Fruit fly (Drosophila melanogaster) whole organism, embryonic: Measurements from ENCODE around the gene CG13921.
A peak's percentile ranks its signal among the peaks of the same experiment; 100 is the strongest.

Experiments used
- CG10366 ChIP-seq: fragments of 200-800 bp; sonication (Bioruptor generic); IDR thresholded peaks from 2 replicates; pipeline ENCODE4 v1.3.6; 2022; ENCODE audit warnings: missing biosample characterization, missing genetic modification characterization
- CG14014 ChIP-seq: fragments of 200-800 bp; sonication (Bioruptor generic); IDR thresholded peaks from 2 replicates; pipeline ENCODE4 v1.3.6; 2022; ENCODE audit warnings: missing biosample characterization, missing genetic modification characterization
- CG14860 ChIP-seq: fragments of 200-800 bp; sonication (Bioruptor generic); IDR thresholded peaks from 3 replicates; pipeline ENCODE4 v1.3.6; 2022; ENCODE audit warnings: missing biosample characterization, missing genetic modification characterization; ENCODE audit not compliant: partially characterized antibody
- CG2712 ChIP-seq: fragments of 200-800 bp; optimal IDR thresholded peaks from 3 replicates; lab custom pipeline; 2019; ENCODE audit warnings: missing biosample characterization, mild to moderate bottlenecking, missing genetic modification characterization, moderate library complexity
- CG30403 ChIP-seq: fragments of 200-800 bp; sonication (Bioruptor generic); optimal IDR thresholded peaks from 3 replicates; lab custom pipeline; 2016; ENCODE audit warnings: missing biosample characterization, missing genetic modification characterization
- CG31365 ChIP-seq: fragments of 200-800 bp; sonication (Bioruptor generic); optimal IDR thresholded peaks from 2 replicates; lab custom pipeline; 2018; ENCODE audit warnings: missing biosample characterization, mild to moderate bottlenecking, missing genetic modification characterization
- CG4282 ChIP-seq: fragments of 200-800 bp; sonication (Bioruptor generic); optimal IDR thresholded peaks from 2 replicates; lab custom pipeline; 2016; ENCODE audit warnings: missing biosample characterization, missing genetic modification characterization
- CG5245 ChIP-seq: fragments of 200-800 bp; sonication (Bioruptor generic); optimal IDR thresholded peaks from 3 replicates; lab custom pipeline; 2016; ENCODE audit warnings: missing biosample characterization, missing genetic modification characterization
- CG6254 ChIP-seq: fragments of 200-800 bp; sonication (Bioruptor generic); optimal IDR thresholded peaks from 3 replicates; lab custom pipeline; 2017; ENCODE audit warnings: mild to moderate bottlenecking, missing biosample characterization, missing genetic modification reagents, missing genetic modification characterization
- CG7556 ChIP-seq: fragments of 200-800 bp; sonication (Bioruptor generic); optimal IDR thresholded peaks from 2 replicates; lab custom pipeline; 2017; ENCODE audit warnings: missing biosample characterization, mild to moderate bottlenecking, missing genetic modification characterization
- CG7745 ChIP-seq: fragments of 200-800 bp; sonication (Bioruptor generic); optimal IDR thresholded peaks from 2 replicates; lab custom pipeline; 2018; ENCODE audit warnings: missing biosample characterization, mild to moderate bottlenecking, missing genetic modification characterization, moderate library complexity
- CG7963 ChIP-seq: fragments of 200-800 bp; sonication (Bioruptor generic); IDR thresholded peaks from 3 replicates; pipeline ENCODE4 v1.3.6; 2022; ENCODE audit warnings: missing biosample characterization, missing genetic modification characterization; ENCODE audit not compliant: partially characterized antibody
- CG8290 ChIP-seq, 3 experiments: fragments of 200-800 bp; sonication (Bioruptor generic); optimal IDR thresholded peaks; 2 replicates each; lab custom pipeline; 2016 to 2019; ENCODE audit warnings: missing biosample characterization in 3 of 3, missing genetic modification characterization in 3 of 3, mild to moderate bottlenecking in 2 of 3, moderate library complexity in 1 of 3
- CG8478 ChIP-seq: fragments of >200 bp; optimal IDR thresholded peaks from 2 replicates; lab custom pipeline; 2018
- Dbx ChIP-seq: fragments of 200-800 bp; sonication (Bioruptor generic); IDR thresholded peaks from 3 replicates; pipeline ENCODE4 v1.3.6; 2022; ENCODE audit warnings: missing biosample characterization, missing genetic modification characterization
- Deaf1 ChIP-seq: fragments of 200-800 bp; optimal IDR thresholded peaks from 3 replicates; lab custom pipeline; 2019; ENCODE audit warnings: missing biosample characterization, mild to moderate bottlenecking, missing genetic modification characterization, moderate library complexity
- Dll ChIP-seq: fragments of 200-800 bp; sonication (Bioruptor generic); IDR thresholded peaks from 4 replicates; pipeline ENCODE4 v1.3.6; 2022; ENCODE audit warnings: missing biosample characterization, missing genetic modification characterization; ENCODE audit not compliant: partially characterized antibody
- Doc3 ChIP-seq: fragments of 200-800 bp; sonication (Bioruptor generic); IDR thresholded peaks from 3 replicates; pipeline ENCODE4 v1.3.6; 2022; ENCODE audit warnings: missing biosample characterization, missing genetic modification characterization; ENCODE audit not compliant: partially characterized antibody
- Fer2 ChIP-seq: fragments of 200-800 bp; sonication (Bioruptor generic); optimal IDR thresholded peaks from 2 replicates; lab custom pipeline; 2018; ENCODE audit warnings: missing biosample characterization, mild to moderate bottlenecking, missing genetic modification characterization, moderate library complexity
- HLH4C ChIP-seq: fragments of 200-800 bp; sonication (Bioruptor generic); IDR thresholded peaks from 3 replicates; pipeline ENCODE4 v1.3.6; 2022; ENCODE audit warnings: missing biosample characterization, missing genetic modification characterization; ENCODE audit not compliant: partially characterized antibody
- HmgZ ChIP-seq: fragments of 200-800 bp; sonication (Bioruptor generic); optimal IDR thresholded peaks from 2 replicates; lab custom pipeline; 2018; ENCODE audit warnings: missing biosample characterization, mild to moderate bottlenecking, missing genetic modification characterization
- Hmr ChIP-seq: fragments of 200-800 bp; sonication (Bioruptor generic); optimal IDR thresholded peaks from 3 replicates; lab custom pipeline; 2017; ENCODE audit warnings: mild to moderate bottlenecking, missing biosample characterization, missing genetic modification reagents, missing genetic modification characterization
- Hr3 ChIP-seq: fragments of 200-800 bp; sonication (Bioruptor generic); optimal IDR thresholded peaks from 3 replicates; lab custom pipeline; 2016; ENCODE audit warnings: missing biosample characterization, missing genetic modification characterization
- Hr78 ChIP-seq, 2 experiments: fragments of 200-800 bp in 1 of 2; fragments of >200 bp in 1 of 2; sonication (Bioruptor generic) in 1 of 2; optimal IDR thresholded peaks; 2 replicates each; lab custom pipeline; 2017 to 2019; ENCODE audit warnings: missing biosample characterization in 2 of 2, missing genetic modification characterization in 2 of 2, mild to moderate bottlenecking in 1 of 2, moderate library complexity in 1 of 2
- MTF-1 ChIP-seq: fragments of 200-800 bp; sonication (Bioruptor generic); optimal IDR thresholded peaks from 2 replicates; lab custom pipeline; 2018; ENCODE audit warnings: missing biosample characterization, mild to moderate bottlenecking, missing genetic modification characterization, borderline replicate concordance
- Mes4 ChIP-seq: fragments of 200-800 bp; sonication (Bioruptor generic); optimal IDR thresholded peaks from 2 replicates; lab custom pipeline; 2016; ENCODE audit warnings: missing biosample characterization, missing genetic modification characterization
- Myb ChIP-seq: fragments of 200-800 bp; sonication (Bioruptor generic); optimal IDR thresholded peaks from 2 replicates; lab custom pipeline; 2016; ENCODE audit warnings: missing biosample characterization, missing genetic modification characterization
- Nf-YA ChIP-seq: fragments of 200-800 bp; sonication (Bioruptor generic); IDR thresholded peaks from 2 replicates; pipeline ENCODE4 v1.3.6; 2022; ENCODE audit warnings: missing biosample characterization, missing genetic modification characterization
- Nf-YB ChIP-seq: fragments of 200-800 bp; sonication (Bioruptor generic); optimal IDR thresholded peaks from 3 replicates; lab custom pipeline; 2019; ENCODE audit warnings: missing biosample characterization, mild to moderate bottlenecking, missing genetic modification characterization, moderate library complexity
- Pdp1 ChIP-seq, 2 experiments: fragments of 200-800 bp; sonication (Bioruptor generic); optimal IDR thresholded peaks; 3 replicates each; lab custom pipeline; 2016; ENCODE audit warnings: missing biosample characterization in 2 of 2, missing genetic modification characterization in 2 of 2, mild to moderate bottlenecking in 1 of 2, moderate library complexity in 1 of 2
- Rfx ChIP-seq: fragments of 200-800 bp; sonication (Bioruptor generic); IDR thresholded peaks from 2 replicates; pipeline ENCODE4 v1.3.6; 2022; ENCODE audit warnings: missing biosample characterization, missing genetic modification characterization
- Six4 ChIP-seq: fragments of 200-800 bp; sonication (Bioruptor generic); optimal IDR thresholded peaks from 2 replicates; lab custom pipeline; 2016; ENCODE audit warnings: missing biosample characterization, missing genetic modification characterization
- Stat92E ChIP-seq, 3 experiments: fragments of >200 bp in 2 of 3; fragments of 200-800 bp in 1 of 3; sonication (Bioruptor generic) in 1 of 3; optimal IDR thresholded peaks; 2 replicates each; lab custom pipeline; 2017 to 2019; ENCODE audit warnings: missing biosample characterization in 3 of 3, missing genetic modification characterization in 3 of 3, mild to moderate bottlenecking in 1 of 3, moderate library complexity in 1 of 3
- al ChIP-seq: fragments of 200-800 bp; sonication (Bioruptor generic); IDR thresholded peaks from 2 replicates; pipeline ENCODE4 v1.3.6; 2022; ENCODE audit warnings: missing biosample characterization, missing genetic modification characterization
- bcd ChIP-seq: fragments of 200-800 bp; sonication (Bioruptor generic); optimal IDR thresholded peaks from 2 replicates; lab custom pipeline; 2017; ENCODE audit warnings: missing biosample characterization, mild to moderate bottlenecking, missing genetic modification characterization
- bigmax ChIP-seq: fragments of 200-800 bp; sonication (Bioruptor generic); optimal IDR thresholded peaks from 2 replicates; lab custom pipeline; 2018; ENCODE audit warnings: missing biosample characterization, mild to moderate bottlenecking, missing genetic modification characterization
- chif ChIP-seq, 2 experiments: fragments of 200-800 bp; sonication (Bioruptor generic); optimal IDR thresholded peaks; 3 replicates each; lab custom pipeline; 2016; ENCODE audit warnings: missing biosample characterization in 2 of 2, missing genetic modification characterization in 2 of 2
- chinmo ChIP-seq: fragments of 200-800 bp; sonication (Bioruptor generic); IDR thresholded peaks from 4 replicates; pipeline ENCODE4 v1.3.6; 2022; ENCODE audit warnings: missing biosample characterization, missing genetic modification characterization; ENCODE audit not compliant: partially characterized antibody
- crp ChIP-seq, 2 experiments: fragments of 200-800 bp; sonication (Bioruptor generic); optimal IDR thresholded peaks; 2 replicates in 1 of 2; 3 replicates in 1 of 2; lab custom pipeline; 2017; ENCODE audit warnings: missing biosample characterization in 2 of 2, missing genetic modification characterization in 2 of 2, mild to moderate bottlenecking in 1 of 2, moderate library complexity in 1 of 2
- gcm ChIP-seq: fragments of 200-800 bp; sonication (Bioruptor generic); optimal IDR thresholded peaks from 2 replicates; lab custom pipeline; 2019; ENCODE audit warnings: missing biosample characterization, mild to moderate bottlenecking, missing genetic modification characterization, moderate library complexity
- gro ChIP-seq: fragments of 200-800 bp; sonication (Bioruptor generic); optimal IDR thresholded peaks from 2 replicates; lab custom pipeline; 2016; ENCODE audit warnings: missing biosample characterization, missing genetic modification characterization
- kni ChIP-seq: fragments of 200-800 bp; sonication (Bioruptor generic); optimal IDR thresholded peaks from 3 replicates; lab custom pipeline; 2017; ENCODE audit warnings: mild to moderate bottlenecking, missing biosample characterization, missing genetic modification reagents, missing genetic modification characterization
- knrl ChIP-seq: fragments of 200-800 bp; sonication (Bioruptor generic); IDR thresholded peaks from 3 replicates; pipeline ENCODE4 v1.3.6; 2022; ENCODE audit warnings: missing biosample characterization, missing genetic modification characterization; ENCODE audit not compliant: partially characterized antibody
- lab ChIP-seq: fragments of 200-800 bp; sonication (Bioruptor generic); optimal IDR thresholded peaks from 3 replicates; lab custom pipeline; 2017; ENCODE audit warnings: missing biosample characterization, missing genetic modification characterization, mild to moderate bottlenecking, moderate library complexity, missing genetic modification reagents
- oc ChIP-seq: fragments of 200-800 bp; sonication (Bioruptor generic); optimal IDR thresholded peaks from 2 replicates; lab custom pipeline; 2018; ENCODE audit warnings: missing biosample characterization, mild to moderate bottlenecking, missing genetic modification characterization, moderate library complexity
- phol ChIP-seq: fragments of 200-800 bp; sonication (Bioruptor generic); optimal IDR thresholded peaks from 3 replicates; lab custom pipeline; 2018; ENCODE audit warnings: missing biosample characterization, mild to moderate bottlenecking, missing genetic modification characterization, moderate library complexity
- seq ChIP-seq: fragments of 200-800 bp; sonication (Bioruptor generic); IDR thresholded peaks from 2 replicates; pipeline ENCODE4 v1.3.6; 2022; ENCODE audit warnings: missing biosample characterization, missing genetic modification characterization

The CG13921 gene

dm6 chr3L:1794943-1795696 is 48.4 kb downstream of the CG13921 start, which contains the start of the genes alpha-Spec, dlt and Cdc37 (continued):
- TF ChIP-seq HLH4C (GFP tag; lab: Robert Waterston, UW) (peak; percentile 88), lab (GFP tag; lab: Kevin White, UChicago) (no peak), crp (GFP tag; optimal IDR thresholded peaks at IDR 0.05; lab: Kevin White, UChicago) (peak in 1 of 2 experiments; percentile 50), kni (GFP tag; lab: Kevin White, UChicago) (peak; percentile 40), bcd (no peak), CG31365 (tag; lab: Kevin White, UChicago) (peak; percentile 9), CG7556 (GFP tag; lab: Kevin White, UChicago) (no peak), Dbx (GFP tag; lab: Robert Waterston, UW) (no peak), Hmr (no peak), Myb (GFP tag; lab: Kevin White, UChicago) (peak; percentile 45), CG10366 (GFP tag; lab: Robert Waterston, UW) (no peak), Doc3 (GFP tag; lab: Robert Waterston, UW) (peak; percentile 80), phol (tag; lab: Kevin White, UChicago) (peak; percentile 99), chinmo (GFP tag; lab: Robert Waterston, UW) (peak; percentile 88), bigmax (GFP tag; lab: Kevin White, UChicago) (no peak), Nf-YA (GFP tag; lab: Robert Waterston, UW) (no peak), Stat92E (GFP tag; optimal IDR thresholded peaks at IDR 0.05; lab: Kevin White, UChicago) (peak in 1 of 3 experiments; percentile 21), gcm (GFP tag; lab: Kevin White, UChicago) (no peak), CG14860 (GFP tag; lab: Robert Waterston, UW) (peak; percentile 79), CG7745 (tag; lab: Kevin White, UChicago) (no peak), Pdp1 (GFP tag; optimal IDR thresholded peaks at IDR 0.05; lab: Kevin White, UChicago) (peak in 1 of 2 experiments; percentile 23), oc (tag; lab: Kevin White, UChicago) (no peak), CG6254 (GFP tag; lab: Kevin White, UChicago) (peak; percentile 72), CG7963 (GFP tag; lab: Robert Waterston, UW) (peak; percentile 79), Fer2 (tag; lab: Kevin White, UChicago) (no peak), CG4282 (GFP tag; lab: Kevin White, UChicago) (no peak), CG8478 (lab: Kevin White, UChicago) (no peak), Hr78 (GFP tag; optimal IDR thresholded peaks at IDR 0.05; lab: Kevin White, UChicago) (peak in 1 of 2 experiments; percentile 15), CG8290 (GFP tag; optimal IDR thresholded peaks at IDR 0.05; lab: Kevin White, UChicago) (no peak), CG8290 (tag; optimal IDR thresholded peaks at IDR 0.05; lab: Kevin White, UChicago) (no peak), seq (GFP tag; lab: Robert Waterston, UW) (peak; percentile 51; the same call in 1 of the 2 replicates), HmgZ (tag; lab: Kevin White, UChicago) (peak; percentile 32), al (GFP tag; lab: Robert Waterston, UW) (no peak), CG14014 (GFP tag; lab: Robert Waterston, UW) (no peak), Dll (GFP tag; lab: Robert Waterston, UW) (peak; percentile 84), CG2712 (tag; lab: Kevin White, UChicago) (peak; percentile 66), chif (GFP tag; optimal IDR thresholded peaks at IDR 0.05; lab: Kevin White, UChicago) (peak in 1 of 2 experiments; percentile 32), CG5245 (GFP tag; lab: Kevin White, UChicago) (peak; percentile 11), Nf-YB (GFP tag; lab: Kevin White, UChicago) (peak; percentile 14), Deaf1 (tag; lab: Kevin White, UChicago) (peak; percentile 46), knrl (GFP tag; lab: Robert Waterston, UW) (peak; percentile 78), MTF-1 (GFP tag; lab: Kevin White, UChicago) (peak; percentile 15), gro (GFP tag; lab: Kevin White, UChicago) (peak; percentile 61), Rfx (GFP tag; lab: Robert Waterston, UW) (peak; percentile 51), Mes4 (GFP tag; lab: Kevin White, UChicago) (no peak), Hr3 (peak; percentile 5), CG30403 (GFP tag; lab: Kevin White, UChicago) (peak; percentile 20), Six4 (GFP tag; lab: Kevin White, UChicago) (no peak)
